Worm (Caenorhabditis elegans) whole organism, L4 larva: Measurements from ENCODE around the gene F40A3.1.

Experiments used
- D1046.2 ChIP-seq: fragments of 200-800 bp; sonication (Bioruptor generic); IDR thresholded peaks from 2 replicates; pipeline ENCODE4 v1.3.6; 2022; ENCODE audit warnings: missing genetic modification characterization, missing compliant biosample characterization
- F49E8.2 ChIP-seq: sonication (generic microtip); optimal IDR thresholded peaks from 2 replicates; lab custom pipeline; 2016; ENCODE audit warnings: missing compliant biosample characterization, mild to moderate bottlenecking, missing genetic modification characterization, borderline replicate concordance
- Y105C5A.15 ChIP-seq: fragments of 200-800 bp; sonication (Bioruptor generic); IDR thresholded peaks from 2 replicates; pipeline ENCODE4 v1.3.6; 2022; ENCODE audit warnings: missing genetic modification characterization, missing compliant biosample characterization
- aha-1 ChIP-seq: fragments of 150-350 bp; peaks from one replicate; lab custom pipeline; 2014; ENCODE audit warnings: missing biosample characterization, missing genetic modification characterization
- arid-1 ChIP-seq: fragments of 200-800 bp; sonication (Bioruptor generic); conservative IDR thresholded peaks from 2 replicates; pipeline ENCODE4 v1.3.6; 2022; ENCODE audit warnings: missing genetic modification reagents, missing genetic modification characterization, missing compliant biosample characterization
- attf-4 ChIP-seq: sonication (generic microtip); optimal IDR thresholded peaks from 3 replicates; lab custom pipeline; 2017; ENCODE audit warnings: missing biosample characterization, missing genetic modification characterization
- ceh-44 ChIP-seq: fragments of 200-800 bp; sonication (Bioruptor generic); IDR thresholded peaks from 2 replicates; pipeline ENCODE4 v1.3.6; 2022; ENCODE audit warnings: missing genetic modification reagents, missing genetic modification characterization, missing compliant biosample characterization
- ceh-62 ChIP-seq: sonication (generic microtip); optimal IDR thresholded peaks from 2 replicates; lab custom pipeline; 2017; ENCODE audit warnings: missing biosample characterization, missing genetic modification characterization
- ces-1 ChIP-seq: fragments of 150-350 bp; sonication (generic microtip); optimal IDR thresholded peaks from 4 replicates; lab custom pipeline; 2014; ENCODE audit warnings: missing biosample characterization, missing genetic modification reagents, missing genetic modification characterization
- ctbp-1 ChIP-seq: fragments of 200-800 bp; sonication (Bioruptor generic); IDR thresholded peaks from 2 replicates; pipeline ENCODE4 v1.3.6; 2022; ENCODE audit warnings: missing genetic modification reagents, missing genetic modification characterization, missing compliant biosample characterization
- daf-16 ChIP-seq, 3 experiments: sonication (generic microtip); optimal IDR thresholded peaks; 2 replicates each; lab custom pipeline; 2016 to 2017; ENCODE audit warnings: missing genetic modification characterization in 3 of 3, missing genetic modification reagents in 3 of 3, mild to moderate bottlenecking in 2 of 3, missing compliant biosample characterization in 2 of 3, missing biosample characterization in 1 of 3, moderate library complexity in 1 of 3
- dmd-6 ChIP-seq: fragments of 200-800 bp; sonication (Bioruptor generic); IDR thresholded peaks from 2 replicates; pipeline ENCODE4 v1.3.6; 2022; ENCODE audit warnings: missing genetic modification reagents, missing genetic modification characterization, missing compliant biosample characterization
- dmd-8 ChIP-seq: fragments of 200-800 bp; sonication (Bioruptor generic); IDR thresholded peaks from 2 replicates; pipeline ENCODE4 v1.3.6; 2022; ENCODE audit warnings: missing genetic modification characterization, missing compliant biosample characterization
- dve-1 ChIP-seq: sonication (generic microtip); optimal IDR thresholded peaks from 2 replicates; lab custom pipeline; 2017; ENCODE audit warnings: antibody characterized with exemption, mild to moderate bottlenecking, missing genetic modification characterization, missing compliant biosample characterization; ENCODE audit not compliant: insufficient read depth
- egl-27 ChIP-seq: sonication (generic microtip); optimal IDR thresholded peaks from 3 replicates; lab custom pipeline; 2017; ENCODE audit warnings: missing biosample characterization, missing genetic modification reagents, missing genetic modification characterization
- fkh-10 ChIP-seq: fragments of 150-350 bp; optimal IDR thresholded peaks from 2 replicates; lab custom pipeline; 2014; ENCODE audit warnings: missing biosample characterization, missing genetic modification reagents, missing genetic modification characterization
- hlh-30 ChIP-seq: sonication (generic microtip); optimal IDR thresholded peaks from 2 replicates; lab custom pipeline; 2017; ENCODE audit warnings: antibody characterized with exemption, mild to moderate bottlenecking, missing genetic modification characterization, missing compliant biosample characterization; ENCODE audit not compliant: insufficient read depth
- jun-1 ChIP-seq: fragments of 150-350 bp; optimal IDR thresholded peaks from 2 replicates; lab custom pipeline; 2014; ENCODE audit warnings: missing biosample characterization, missing genetic modification reagents, missing genetic modification characterization
- lin-15B ChIP-seq: fragments of 150-350 bp; sonication (generic microtip); optimal IDR thresholded peaks from 3 replicates; lab custom pipeline; 2014; ENCODE audit warnings: missing biosample characterization, missing genetic modification characterization
- lir-3 ChIP-seq: sonication (generic microtip); optimal IDR thresholded peaks from 2 replicates; lab custom pipeline; 2016; ENCODE audit warnings: mild to moderate bottlenecking, missing genetic modification characterization, missing compliant biosample characterization
- lsy-2 ChIP-seq, 2 experiments: fragments of 150-350 bp in 1 of 2; sonication (generic microtip) in 1 of 2; optimal IDR thresholded peaks; 2 replicates each; lab custom pipeline; 2014 to 2017; ENCODE audit warnings: missing biosample characterization in 2 of 2, missing genetic modification characterization in 2 of 2
- madf-5 ChIP-seq, 2 experiments: fragments of 200-800 bp; sonication (Bioruptor generic); IDR thresholded peaks; 2 replicates each; pipeline ENCODE4 v1.3.6; 2022; ENCODE audit warnings: missing compliant biosample characterization in 2 of 2, missing genetic modification characterization in 2 of 2
- madf-9 ChIP-seq: fragments of 200-800 bp; sonication (Bioruptor generic); conservative IDR thresholded peaks from 2 replicates; pipeline ENCODE4 v1.3.6; 2022; ENCODE audit warnings: missing genetic modification reagents, missing genetic modification characterization, missing compliant biosample characterization
- mdt-29 ChIP-seq: fragments of 200-800 bp; sonication (Bioruptor generic); IDR thresholded peaks from 2 replicates; pipeline ENCODE4 v1.3.6; 2022; ENCODE audit warnings: missing genetic modification reagents, missing genetic modification characterization, missing compliant biosample characterization
- mes-2 ChIP-seq: sonication (generic microtip); optimal IDR thresholded peaks from 2 replicates; lab custom pipeline; 2016; ENCODE audit warnings: missing genotype, mild to moderate bottlenecking, missing genetic modification characterization, missing compliant biosample characterization; ENCODE audit not compliant: poor library complexity, severe bottlenecking
- mxl-3 ChIP-seq: fragments of 200-800 bp; sonication (Bioruptor generic); optimal IDR thresholded peaks from 2 replicates; lab custom pipeline; 2018; ENCODE audit warnings: mild to moderate bottlenecking, missing genetic modification characterization, missing compliant biosample characterization
- nhr-6 ChIP-seq: fragments of 150-350 bp; optimal IDR thresholded peaks from 2 replicates; lab custom pipeline; 2014; ENCODE audit warnings: missing biosample characterization, missing genetic modification characterization
- nhr-76 ChIP-seq: fragments of 150-350 bp; optimal IDR thresholded peaks from 2 replicates; lab custom pipeline; 2014; ENCODE audit warnings: missing biosample characterization, missing genetic modification characterization
- pha-4 ChIP-seq, 2 experiments: fragments of 150-350 bp in 1 of 2; fragments of 200-800 bp in 1 of 2; sonication (Bioruptor generic) in 1 of 2; IDR thresholded peaks in 1 of 2; optimal IDR thresholded peaks in 1 of 2; 2 replicates each; pipeline versions ENCODE4 v1.3.6 to Lab custom; 2014 to 2022; ENCODE audit warnings: missing genetic modification characterization in 2 of 2, missing genetic modification reagents in 2 of 2, missing biosample characterization in 1 of 2, missing compliant biosample characterization in 1 of 2
- sdz-12 ChIP-seq: fragments of 200-800 bp; sonication (Bioruptor generic); optimal IDR thresholded peaks from 2 replicates; lab custom pipeline; 2018; ENCODE audit warnings: mild to moderate bottlenecking, missing genetic modification characterization, missing compliant biosample characterization
- set-16 ChIP-seq: fragments of 200-800 bp; sonication (Bioruptor generic); IDR thresholded peaks from 2 replicates; pipeline ENCODE4 v1.3.6; 2022; ENCODE audit warnings: missing genetic modification reagents, missing genetic modification characterization, missing compliant biosample characterization
- skn-1 ChIP-seq: fragments of 150-350 bp; optimal IDR thresholded peaks from 2 replicates; lab custom pipeline; 2014; ENCODE audit warnings: missing biosample characterization, missing genetic modification characterization
- snpc-1.2 ChIP-seq: fragments of 200-800 bp; sonication (Bioruptor generic); IDR thresholded peaks from 2 replicates; pipeline ENCODE4 v1.3.6; 2022; ENCODE audit warnings: missing genetic modification reagents, missing genetic modification characterization, missing compliant biosample characterization
- tra-1 ChIP-seq: fragments of 200-800 bp; sonication (Bioruptor generic); IDR thresholded peaks from 2 replicates; pipeline ENCODE4 v1.3.6; 2022; ENCODE audit warnings: missing genetic modification reagents, missing genetic modification characterization, missing compliant biosample characterization
- unc-62 ChIP-seq, 3 experiments: fragments of 150-350 bp in 1 of 3; sonication (generic microtip); optimal IDR thresholded peaks in 2 of 3; peaks in 1 of 3; 1 replicate in 1 of 3; 2 replicates in 2 of 3; lab custom pipeline; 2014 to 2017; ENCODE audit warnings: missing biosample characterization in 3 of 3, missing genetic modification characterization in 3 of 3, missing genetic modification reagents in 3 of 3, missing genotype in 1 of 3
- zag-1 ChIP-seq: fragments of 150-350 bp; optimal IDR thresholded peaks from 2 replicates; lab custom pipeline; 2014; ENCODE audit warnings: missing biosample characterization, missing genetic modification characterization
- zfp-3 ChIP-seq: fragments of 200-800 bp; sonication (Bioruptor generic); conservative IDR thresholded peaks from 2 replicates; pipeline ENCODE4 v1.3.6; 2022; ENCODE audit warnings: missing genetic modification reagents, missing genetic modification characterization, missing compliant biosample characterization
- ztf-7 ChIP-seq: fragments of 150-350 bp; optimal IDR thresholded peaks from 2 replicates; lab custom pipeline; 2014; ENCODE audit warnings: missing biosample characterization, missing genetic modification characterization

The F40A3.1 gene

DNA sequence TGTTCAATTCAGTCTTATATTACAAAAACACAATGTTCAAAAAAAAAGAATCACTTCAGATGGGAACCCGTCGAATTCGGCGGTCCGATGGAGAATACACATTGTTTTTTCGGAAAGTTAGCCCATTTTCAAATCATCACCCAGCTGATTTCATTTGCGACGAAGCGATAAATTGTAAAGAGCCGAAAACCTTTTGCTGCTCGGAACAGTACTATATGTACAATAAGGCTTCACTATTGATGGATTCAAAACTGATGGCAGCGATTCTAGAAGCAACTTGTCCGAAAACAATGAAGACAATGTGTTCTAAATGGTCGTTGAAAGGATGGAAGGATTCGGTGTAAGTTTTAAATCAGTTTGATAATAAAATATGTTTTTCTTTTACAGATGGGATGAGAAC, 33.4 kb upstream of the F40A3.1 start, which contains the start of gene C37C3.1 (continued):
- TF ChIP-seq madf-5 (GFP tag; IDR thresholded peaks at IDR 0.05; lab: Robert Waterston, UW) (no peak), ztf-7 (no peak), arid-1 (GFP tag; lab: Robert Waterston, UW) (peak; percentile 57; the same call in 1 of the 2 replicates), hlh-30 (tag; lab: Kevin White, UChicago) (no peak), sdz-12 (GFP tag; lab: Kevin White, UChicago) (no peak), aha-1 (tag; lab: Kevin White, UChicago) (peak; percentile 94), lin-15B (tag; lab: Kevin White, UChicago) (no peak), mdt-29 (no peak), daf-16 (GFP tag; optimal IDR thresholded peaks at IDR 0.05; lab: Kevin White, UChicago) (no peak), daf-16 (tag; optimal IDR thresholded peaks at IDR 0.05; lab: Kevin White, UChicago) (no peak), ces-1 (GFP tag; lab: Kevin White, UChicago) (no peak), zfp-3 (GFP tag; lab: Robert Waterston, UW) (0 out of 2 replicates have a peak, but pooled peaks have one; percentile 47)

- TF ChIP-seq zag-1 (tag; lab: Kevin White, UChicago) (no peak), attf-4 (no peak), skn-1 (no peak), Y105C5A.15 (GFP tag; lab: Robert Waterston, UW) (no peak), dve-1 (tag; lab: Kevin White, UChicago) (no peak)
Observed at ce11 chrV:7861792-7862191, 29.5 kb upstream of the F40A3.1 start, which contains the start of gene C37C3.17. Gene C37C3.17, minus strand, starts transcription at chrV:7861892.

DNA sequence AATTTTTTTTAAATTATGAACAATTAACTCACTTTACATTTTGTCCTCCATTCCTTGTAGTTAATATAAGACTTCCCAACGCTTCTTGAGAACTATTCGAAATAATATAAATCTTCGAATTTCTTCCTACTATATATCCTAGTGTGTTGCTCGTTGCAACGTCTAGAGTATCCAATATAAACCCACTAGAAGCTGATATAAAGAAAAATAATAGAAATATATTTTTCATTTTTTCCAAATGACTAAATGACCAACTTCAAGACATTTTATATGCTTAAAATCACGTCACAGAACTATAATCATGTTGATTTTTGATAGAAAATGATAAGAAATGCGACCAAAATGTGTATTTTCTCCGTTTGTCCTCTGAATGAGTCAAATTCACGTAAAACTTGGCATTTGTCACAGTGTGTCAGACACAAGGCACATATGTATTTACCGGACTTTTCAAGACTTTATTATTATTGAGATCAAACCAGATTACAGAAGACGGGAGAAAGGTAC, 28.3 kb upstream of the F40A3.1 start, which contains the start of gene C37C3.10:
C37C3.10 (minus strand) TSS at position 51 of the 504 bp plus-strand sequence.
- TF ChIP-seq egl-27 (no peak), dmd-6 (GFP tag; lab: Robert Waterston, UW) (peak; percentile 22; the same call in 1 of the 2 replicates)

DNA sequence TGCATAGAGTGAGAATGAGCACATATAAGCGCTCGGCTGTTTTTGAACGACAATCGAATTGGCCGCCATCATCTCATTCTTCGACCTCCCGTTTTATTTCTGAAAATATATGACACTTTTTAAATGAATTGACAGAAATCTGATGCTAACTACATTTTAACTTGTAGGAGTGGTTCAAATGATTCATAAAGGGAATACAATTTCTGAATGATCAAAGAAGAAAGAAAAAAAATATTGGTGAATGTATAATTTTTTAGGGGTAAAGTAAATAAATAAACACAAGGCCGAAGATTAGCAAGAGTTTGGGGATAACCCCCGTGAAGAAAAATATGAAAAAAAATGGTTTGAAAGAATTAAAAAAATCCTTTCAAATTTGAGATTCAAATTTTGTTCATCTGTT, 26.7 kb upstream of the F40A3.1 start, which contains the start of gene C37C3.11:
C37C3.11 (minus strand) TSS at position 101 of the 400 bp plus-strand sequence.
- no peak for TF ChIP-seq lir-3 (tag; lab: Kevin White, UChicago)

ce11 chrV:7870707-7871106, 20.6 kb upstream of the F40A3.1 start, which contains the start of gene nipi-4:
Gene nipi-4, minus strand, starts transcription at chrV:7870807.
- TF ChIP-seq daf-16 (GFP tag; optimal IDR thresholded peaks at IDR 0.05; lab: Kevin White, UChicago) (no peak), daf-16 (tag; optimal IDR thresholded peaks at IDR 0.05; lab: Kevin White, UChicago) (no peak), D1046.2 (GFP tag; lab: Robert Waterston, UW) (no peak), fkh-10 (GFP tag; lab: Kevin White, UChicago) (no peak), zag-1 (tag; lab: Kevin White, UChicago) (no peak), aha-1 (tag; lab: Kevin White, UChicago) (no peak), tra-1 (GFP tag; lab: Robert Waterston, UW) (no peak), F49E8.2 (tag; lab: Kevin White, UChicago) (no peak), jun-1 (tag; lab: Kevin White, UChicago) (no peak), nhr-76 (no peak), hlh-30 (tag; lab: Kevin White, UChicago) (no peak), mes-2 (no peak)
- TF ChIP-seq, all 104 proteins: peak for 0

DNA sequence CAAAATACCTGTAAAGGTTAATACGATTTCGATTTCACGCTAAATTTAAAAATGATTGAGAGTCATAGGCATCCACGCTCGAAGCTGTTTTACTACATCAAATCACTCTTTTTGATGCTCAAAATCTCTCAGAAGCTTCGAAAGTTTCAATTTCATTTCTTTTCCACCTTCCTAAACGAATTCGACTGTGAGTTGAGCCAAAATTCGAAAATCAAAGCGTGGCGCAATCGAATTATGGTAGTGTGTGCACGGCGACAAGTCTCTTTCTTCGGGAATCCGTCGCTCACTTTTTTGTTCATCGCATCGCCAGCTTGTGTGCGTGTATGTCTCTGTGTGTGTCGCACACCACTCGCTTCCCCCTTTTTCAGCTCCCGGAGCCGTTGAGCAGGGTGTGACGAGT, 18.4 kb upstream of the F40A3.1 start:
- TF ChIP-seq ceh-62 (no peak), pha-4 (GFP tag; IDR thresholded peaks at IDR 0.05; lab: Robert Waterston, UW) (no peak), pha-4 (tag; optimal IDR thresholded peaks at IDR 0.05; lab: Kevin White, UChicago) (no peak), mxl-3 (no peak), set-16 (no peak), snpc-1.2 (GFP tag; lab: Robert Waterston, UW) (no peak), madf-5 (GFP tag; IDR thresholded peaks at IDR 0.05; lab: Robert Waterston, UW) (no peak), unc-62 (GFP tag; optimal IDR thresholded peaks at IDR 0.05 in 1 of 2; lab: Kevin White, UChicago) (no peak), unc-62 (tag; optimal IDR thresholded peaks at IDR 0.05; lab: Kevin White, UChicago) (no peak), lsy-2 (tag; optimal IDR thresholded peaks at IDR 0.05; lab: Kevin White, UChicago) (no peak), nhr-6 (tag; lab: Kevin White, UChicago) (no peak), hlh-30 (tag; lab: Kevin White, UChicago) (no peak), madf-9 (no peak), ces-1 (GFP tag; lab: Kevin White, UChicago) (peak; percentile 65), mes-2 (no peak), fkh-10 (GFP tag; lab: Kevin White, UChicago) (peak; percentile 55), ceh-44 (GFP tag; lab: Robert Waterston, UW) (no peak), jun-1 (tag; lab: Kevin White, UChicago) (no peak), ctbp-1 (GFP tag; lab: Robert Waterston, UW) (0 out of 2 replicates have a peak, but pooled peaks have one; percentile 16), dmd-8 (GFP tag; lab: Robert Waterston, UW) (no peak)
